Worm (Caenorhabditis elegans) whole organism, midembryonic: ENCODE data around the gene sre-14.

Experiments used
- T22C8.4 ChIP-seq: fragments of 200-800 bp; sonication (Bioruptor generic); IDR thresholded peaks from 2 replicates; pipeline ENCODE4 v1.3.6; 2022; ENCODE audit warnings: missing genetic modification characterization, missing compliant biosample characterization
- cog-1 ChIP-seq: sonication (generic microtip); optimal IDR thresholded peaks from 2 replicates; lab custom pipeline; 2016; ENCODE audit warnings: missing genetic modification characterization, missing compliant biosample characterization
- flt-1 ChIP-seq: fragments of 200-800 bp; sonication (Bioruptor generic); IDR thresholded peaks from 2 replicates; pipeline ENCODE4 v1.3.6; 2022; ENCODE audit warnings: missing genetic modification characterization, missing compliant biosample characterization
- klf-2 ChIP-seq: fragments of 200-800 bp; sonication (Bioruptor generic); conservative IDR thresholded peaks from 2 replicates; pipeline ENCODE4 v1.3.6; 2022; ENCODE audit warnings: missing genetic modification reagents, missing genetic modification characterization, missing compliant biosample characterization
- med-1 ChIP-seq: sonication (generic microtip); optimal IDR thresholded peaks from 2 replicates; lab custom pipeline; 2017; ENCODE audit warnings: missing genetic modification characterization, mild to moderate bottlenecking, missing compliant biosample characterization, antibody characterized with exemption, missing genetic modification reagents; ENCODE audit not compliant: insufficient read depth
- ref-1 ChIP-seq: fragments of 200-800 bp; sonication (Bioruptor generic); conservative IDR thresholded peaks from 2 replicates; pipeline ENCODE4 v1.3.6; 2022; ENCODE audit warnings: missing genetic modification reagents, missing genetic modification characterization, missing compliant biosample characterization
- tab-1 ChIP-seq: fragments of 200-800 bp; sonication (Bioruptor generic); IDR thresholded peaks from 2 replicates; pipeline ENCODE4 v1.3.6; 2022; ENCODE audit warnings: missing genetic modification characterization, missing compliant biosample characterization
- ztf-23 ChIP-seq: fragments of 200-800 bp; sonication (Bioruptor generic); IDR thresholded peaks from 2 replicates; pipeline ENCODE4 v1.3.6; 2022; ENCODE audit warnings: missing genetic modification reagents, missing genetic modification characterization, missing compliant biosample characterization
- ztf-29 ChIP-seq: fragments of 200-800 bp; sonication (Bioruptor generic); IDR thresholded peaks from 2 replicates; pipeline ENCODE4 v1.3.6; 2022; ENCODE audit warnings: missing genetic modification reagents, missing genetic modification characterization, missing compliant biosample characterization

Gene sre-14

ce11 chrIV:12282157-12282789 is 21.0 kb upstream of the sre-14 start, which contains the start of the genes C42C1.12 and C42C1.19:
TSS of gene C42C1.12 (minus strand) at chrIV:12282207.
TSS of gene C42C1.19 (plus strand) at chrIV:12282739.
- no peak for TF ChIP-seq tab-1 (GFP tag; lab: Robert Waterston, UW)
- TF ChIP-seq ztf-23 (GFP tag; lab: Robert Waterston, UW): no peak
- TF ChIP-seq klf-2 (GFP tag; lab: Robert Waterston, UW): no peak
- TF ChIP-seq ztf-29 (GFP tag; lab: Robert Waterston, UW): no peak
- no peak for TF ChIP-seq cog-1 (tag; lab: Kevin White, UChicago)
- no peak for TF ChIP-seq ref-1
- no peak for TF ChIP-seq flt-1 (GFP tag; lab: Robert Waterston, UW)
- no peak for TF ChIP-seq T22C8.4
- TF ChIP-seq med-1 (GFP tag; lab: Kevin White, UChicago): no peak

ce11 chrIV:12279340-12279739 is 18.1 kb upstream of the sre-14 start, which contains the start of gene ltah-1.1:
TSS of gene ltah-1.1 (plus strand) at chrIV:12279622.
- no peak for TF ChIP-seq klf-2 (GFP tag; lab: Robert Waterston, UW)
- TF ChIP-seq med-1 (GFP tag; lab: Kevin White, UChicago): no peak
- no peak for TF ChIP-seq ztf-23 (GFP tag; lab: Robert Waterston, UW)
- TF ChIP-seq cog-1 (tag; lab: Kevin White, UChicago): no peak

DNA sequence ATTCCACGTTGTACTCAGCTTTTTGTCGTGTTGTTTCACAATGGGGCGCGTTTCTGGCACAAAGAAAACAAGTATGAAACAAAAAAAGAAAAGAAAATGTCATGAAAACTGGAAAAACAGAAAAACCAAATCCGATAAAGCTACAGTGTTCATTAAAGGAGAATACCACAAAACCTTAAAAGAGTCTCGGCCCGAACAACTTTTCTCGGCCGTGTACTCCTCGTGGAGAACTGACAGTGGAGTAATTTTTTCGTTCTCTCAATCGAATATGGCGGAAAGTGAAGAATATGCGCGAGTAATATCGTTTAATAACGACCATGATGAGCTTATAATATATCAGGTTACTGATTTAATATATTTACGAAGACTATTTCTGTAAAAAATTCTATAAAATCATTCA is 17.3 kb upstream of the sre-14 start, which contains the start of the genes tag-335 and vkmt-1:
TSS of gene tag-335 (minus strand) at position 88 of the 400 bp plus-strand sequence.
TSS of gene vkmt-1 (plus strand) at position 219 of the 400 bp plus-strand sequence.
- TF ChIP-seq T22C8.4 (no peak), ztf-23 (GFP tag; lab: Robert Waterston, UW) (no peak)

- no peak for TF ChIP-seq cog-1 (tag; lab: Kevin White, UChicago)
- no peak for TF ChIP-seq tab-1 (GFP tag; lab: Robert Waterston, UW)
- no peak for TF ChIP-seq med-1 (GFP tag; lab: Kevin White, UChicago)
- no peak for TF ChIP-seq ztf-29 (GFP tag; lab: Robert Waterston, UW)
- no peak for TF ChIP-seq T22C8.4
- TF ChIP-seq klf-2 (GFP tag; lab: Robert Waterston, UW): no peak
- TF ChIP-seq ztf-23 (GFP tag; lab: Robert Waterston, UW): no peak
Observed at ce11 chrIV:12275892-12276291, 14.6 kb upstream of the sre-14 start, which contains the start of gene vps-8. TSS of gene vps-8 (minus strand) at chrIV:12275992.

DNA sequence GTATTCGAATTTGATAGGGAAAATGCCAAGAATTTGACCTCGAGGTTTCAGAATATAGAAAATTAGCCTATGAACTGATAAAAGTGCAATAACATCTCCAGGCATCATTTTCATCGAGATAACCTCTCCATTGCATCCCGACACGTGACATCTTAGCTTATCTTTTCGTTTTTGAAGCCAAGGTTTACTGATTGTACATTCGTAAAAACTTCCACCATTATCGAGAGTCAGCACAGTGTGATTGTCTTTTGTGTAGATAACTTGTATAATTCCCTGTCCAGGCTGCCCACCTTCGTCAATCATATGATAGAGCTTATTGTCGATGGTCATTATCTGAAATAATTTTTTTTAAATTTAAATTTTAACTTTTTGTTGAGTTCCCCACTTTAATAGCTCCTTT is 13.1 kb upstream of the sre-14 start:
- TF ChIP-seq ztf-29 (GFP tag; lab: Robert Waterston, UW) (no peak), klf-2 (GFP tag; lab: Robert Waterston, UW) (no peak)

DNA sequence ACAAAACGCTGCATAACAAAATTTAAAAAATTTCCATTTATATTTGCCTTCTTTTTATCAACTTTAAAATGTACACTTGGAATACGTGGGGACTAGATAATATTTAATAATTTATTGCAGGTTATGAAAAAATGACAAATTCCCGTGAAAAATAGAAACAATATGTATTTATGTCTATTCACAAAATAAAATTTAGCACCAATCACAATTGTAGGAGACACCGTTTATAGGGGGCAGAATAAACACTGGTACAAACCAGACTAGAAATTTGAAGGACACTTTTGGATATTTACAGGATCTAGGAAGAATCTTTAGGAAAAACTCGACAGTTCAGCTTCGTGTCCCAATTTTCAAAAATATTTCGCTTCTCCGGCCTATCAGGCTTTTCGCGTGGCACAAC is 9.1 kb upstream of the sre-14 start, which contains the start of gene C42C1.3:
TSS of gene C42C1.3 (minus strand) at position 101 of the 400 bp plus-strand sequence.
- TF ChIP-seq cog-1 (tag; lab: Kevin White, UChicago) (no peak), tab-1 (GFP tag; lab: Robert Waterston, UW) (no peak), T22C8.4 (no peak), ref-1 (no peak), klf-2 (GFP tag; lab: Robert Waterston, UW) (no peak), med-1 (GFP tag; lab: Kevin White, UChicago) (no peak), flt-1 (GFP tag; lab: Robert Waterston, UW) (no peak), ztf-29 (GFP tag; lab: Robert Waterston, UW) (no peak), ztf-23 (GFP tag; lab: Robert Waterston, UW) (no peak)

- no peak; the same call in none of the 2 replicates for TF ChIP-seq flt-1 (GFP tag; lab: Robert Waterston, UW)
- TF ChIP-seq ref-1: no peak
- TF ChIP-seq cog-1 (tag; lab: Kevin White, UChicago): peak; percentile 37
- TF ChIP-seq ztf-23 (GFP tag; lab: Robert Waterston, UW): peak; percentile 61; the same call in 1 of the 2 replicates
- TF ChIP-seq ztf-29 (GFP tag; lab: Robert Waterston, UW): peak; percentile 53; the same call in 1 of the 2 replicates
- 0 out of 2 replicates have a peak, but pooled peaks have one; percentile 20 for TF ChIP-seq T22C8.4
- TF ChIP-seq tab-1 (GFP tag; lab: Robert Waterston, UW): no peak
- no peak for TF ChIP-seq med-1 (GFP tag; lab: Kevin White, UChicago)
- no peak for TF ChIP-seq klf-2 (GFP tag; lab: Robert Waterston, UW)
Observed at ce11 chrIV:12268272-12269045, 7.2 kb upstream of the sre-14 start, which contains the start of the genes ppm-1.H and rpl-34. TSS of gene ppm-1.H (minus strand) at chrIV:12268322. TSS of gene rpl-34 (plus strand) at chrIV:12268995.

DNA sequence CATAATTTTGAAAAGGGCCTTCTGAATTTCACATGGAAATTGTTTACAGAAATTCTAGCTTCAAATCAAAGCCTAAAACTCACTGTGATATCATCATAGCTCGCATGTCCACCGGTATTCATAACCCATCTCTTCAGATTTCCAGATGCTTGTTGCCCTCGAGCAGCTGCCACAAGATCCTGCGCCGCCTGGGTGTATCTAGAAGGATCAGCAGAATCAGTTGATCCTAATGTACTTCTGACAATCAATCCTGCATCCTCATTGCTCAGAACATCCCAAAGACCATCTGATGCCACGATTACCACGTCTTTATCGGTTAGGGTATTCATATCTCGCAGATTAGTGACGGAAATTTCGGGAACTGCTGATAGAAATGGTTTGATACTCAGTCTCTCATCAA is 4.6 kb upstream of the sre-14 start:
- no peak for TF ChIP-seq ztf-29 (GFP tag; lab: Robert Waterston, UW)
- no peak for TF ChIP-seq flt-1 (GFP tag; lab: Robert Waterston, UW)
- no peak for TF ChIP-seq cog-1 (tag; lab: Kevin White, UChicago)
- no peak for TF ChIP-seq ref-1
- TF ChIP-seq klf-2 (GFP tag; lab: Robert Waterston, UW): no peak
- TF ChIP-seq tab-1 (GFP tag; lab: Robert Waterston, UW): no peak
- TF ChIP-seq T22C8.4: no peak
- TF ChIP-seq med-1 (GFP tag; lab: Kevin White, UChicago): no peak
- TF ChIP-seq ztf-23 (GFP tag; lab: Robert Waterston, UW): no peak
